Worm (Caenorhabditis elegans) whole organism, L4 larva: Measurements from ENCODE around the gene R03G8.6.

ENCODE experiments used
- F26F4.8 ChIP-seq: fragments of 200-800 bp; sonication (Bioruptor generic); conservative IDR thresholded peaks from 2 replicates; pipeline ENCODE4 v1.3.6; 2022; ENCODE audit warnings: missing genetic modification characterization, missing compliant biosample characterization
- F44E2.7 ChIP-seq: fragments of 200-800 bp; sonication (Bioruptor generic); IDR thresholded peaks from 2 replicates; pipeline ENCODE4 v2.1.2; 2022; ENCODE audit warnings: missing genetic modification characterization, missing compliant biosample characterization
- T20F7.1 ChIP-seq: fragments of 200-800 bp; sonication (Bioruptor generic); optimal IDR thresholded peaks from 2 replicates; lab custom pipeline; 2018; ENCODE audit warnings: mild to moderate bottlenecking, missing genetic modification characterization, missing compliant biosample characterization
- Y105C5A.15 ChIP-seq: fragments of 200-800 bp; sonication (Bioruptor generic); IDR thresholded peaks from 2 replicates; pipeline ENCODE4 v1.3.6; 2022; ENCODE audit warnings: missing genetic modification characterization, missing compliant biosample characterization
- Y5F2A.4 ChIP-seq: fragments of 200-800 bp; sonication (Bioruptor generic); optimal IDR thresholded peaks from 2 replicates; lab custom pipeline; 2018; ENCODE audit warnings: mild to moderate bottlenecking, missing genetic modification characterization, missing compliant biosample characterization
- ZK337.2 ChIP-seq: fragments of 200-800 bp; sonication (Bioruptor generic); IDR thresholded peaks from 2 replicates; pipeline ENCODE4 v1.3.6; 2022; ENCODE audit warnings: missing genetic modification reagents, missing genetic modification characterization, missing compliant biosample characterization
- aly-2 ChIP-seq: sonication (generic microtip); optimal IDR thresholded peaks from 2 replicates; lab custom pipeline; 2018; ENCODE audit warnings: missing biosample characterization, missing genetic modification characterization
- ama-1 ChIP-seq: fragments of 150-350 bp; optimal IDR thresholded peaks from 2 replicates; lab custom pipeline; 2014; ENCODE audit warnings: inconsistent platforms, mixed read lengths
- arid-1 ChIP-seq: fragments of 200-800 bp; sonication (Bioruptor generic); conservative IDR thresholded peaks from 2 replicates; pipeline ENCODE4 v1.3.6; 2022; ENCODE audit warnings: missing genetic modification reagents, missing genetic modification characterization, missing compliant biosample characterization
- attf-4 ChIP-seq: sonication (generic microtip); optimal IDR thresholded peaks from 3 replicates; lab custom pipeline; 2017; ENCODE audit warnings: missing biosample characterization, missing genetic modification characterization
- ceh-32 ChIP-seq: sonication (generic microtip); optimal IDR thresholded peaks from 2 replicates; lab custom pipeline; 2016; ENCODE audit warnings: mild to moderate bottlenecking, missing genetic modification characterization, missing compliant biosample characterization; ENCODE audit not compliant: poor library complexity
- ceh-44 ChIP-seq: fragments of 200-800 bp; sonication (Bioruptor generic); IDR thresholded peaks from 2 replicates; pipeline ENCODE4 v1.3.6; 2022; ENCODE audit warnings: missing genetic modification reagents, missing genetic modification characterization, missing compliant biosample characterization
- ces-1 ChIP-seq: fragments of 150-350 bp; sonication (generic microtip); optimal IDR thresholded peaks from 4 replicates; lab custom pipeline; 2014; ENCODE audit warnings: missing biosample characterization, missing genetic modification reagents, missing genetic modification characterization
- ctbp-1 ChIP-seq: fragments of 200-800 bp; sonication (Bioruptor generic); IDR thresholded peaks from 2 replicates; pipeline ENCODE4 v1.3.6; 2022; ENCODE audit warnings: missing genetic modification reagents, missing genetic modification characterization, missing compliant biosample characterization
- daf-8 ChIP-seq: fragments of 200-800 bp; sonication (Bioruptor generic); IDR thresholded peaks from 2 replicates; pipeline ENCODE4 v1.3.6; 2022; ENCODE audit warnings: missing genetic modification characterization, missing compliant biosample characterization
- dmd-8 ChIP-seq: fragments of 200-800 bp; sonication (Bioruptor generic); IDR thresholded peaks from 2 replicates; pipeline ENCODE4 v1.3.6; 2022; ENCODE audit warnings: missing genetic modification characterization, missing compliant biosample characterization
- duxl-1 ChIP-seq: sonication (generic microtip); optimal IDR thresholded peaks from 2 replicates; lab custom pipeline; 2016; ENCODE audit warnings: mild to moderate bottlenecking, missing genetic modification characterization, moderate library complexity, missing compliant biosample characterization; ENCODE audit not compliant: poor library complexity
- dve-1 ChIP-seq: sonication (generic microtip); optimal IDR thresholded peaks from 2 replicates; lab custom pipeline; 2017; ENCODE audit warnings: antibody characterized with exemption, mild to moderate bottlenecking, missing genetic modification characterization, missing compliant biosample characterization; ENCODE audit not compliant: insufficient read depth
- egl-43 ChIP-seq: fragments of 200-800 bp; sonication (Bioruptor generic); IDR thresholded peaks from 2 replicates; pipeline ENCODE4 v1.3.6; 2022; ENCODE audit warnings: missing genetic modification reagents, missing genetic modification characterization, missing compliant biosample characterization
- fkh-10 ChIP-seq: fragments of 150-350 bp; optimal IDR thresholded peaks from 2 replicates; lab custom pipeline; 2014; ENCODE audit warnings: missing biosample characterization, missing genetic modification reagents, missing genetic modification characterization
- gei-8 ChIP-seq: fragments of 200-800 bp; sonication (Bioruptor generic); optimal IDR thresholded peaks from 2 replicates; lab custom pipeline; 2018; ENCODE audit warnings: mild to moderate bottlenecking, missing genetic modification characterization, missing compliant biosample characterization
- hlh-11 ChIP-seq: fragments of 200-800 bp; sonication (Bioruptor generic); optimal IDR thresholded peaks from 2 replicates; lab custom pipeline; 2018; ENCODE audit warnings: mild to moderate bottlenecking, missing genetic modification characterization, missing compliant biosample characterization
- lin-1 ChIP-seq: fragments of 200-800 bp; sonication (Bioruptor generic); IDR thresholded peaks from 2 replicates; pipeline ENCODE4 v1.3.6; 2022; ENCODE audit warnings: missing genetic modification reagents, missing genetic modification characterization, missing compliant biosample characterization
- lin-15B ChIP-seq: fragments of 150-350 bp; sonication (generic microtip); optimal IDR thresholded peaks from 3 replicates; lab custom pipeline; 2014; ENCODE audit warnings: missing biosample characterization, missing genetic modification characterization
- lin-29 ChIP-seq: fragments of 200-800 bp; sonication (Bioruptor generic); IDR thresholded peaks from 2 replicates; pipeline ENCODE4 v1.3.6; 2022; ENCODE audit warnings: missing genetic modification reagents, missing genetic modification characterization, missing compliant biosample characterization
- lin-38 ChIP-seq: fragments of 200-800 bp; sonication (Bioruptor generic); IDR thresholded peaks from 2 replicates; pipeline ENCODE4 v1.3.6; 2022; ENCODE audit warnings: missing genetic modification reagents, missing genetic modification characterization, missing compliant biosample characterization
- lin-39 ChIP-seq: fragments of 150-350 bp; optimal IDR thresholded peaks from 2 replicates; lab custom pipeline; 2014; ENCODE audit warnings: missing biosample characterization, missing genetic modification reagents, missing genetic modification characterization
- lir-3 ChIP-seq: sonication (generic microtip); optimal IDR thresholded peaks from 2 replicates; lab custom pipeline; 2016; ENCODE audit warnings: mild to moderate bottlenecking, missing genetic modification characterization, missing compliant biosample characterization
- madf-9 ChIP-seq: fragments of 200-800 bp; sonication (Bioruptor generic); conservative IDR thresholded peaks from 2 replicates; pipeline ENCODE4 v1.3.6; 2022; ENCODE audit warnings: missing genetic modification reagents, missing genetic modification characterization, missing compliant biosample characterization
- mdl-1 ChIP-seq, 2 experiments: fragments of 150-350 bp in 1 of 2; sonication (generic microtip) in 1 of 2; optimal IDR thresholded peaks; 2 replicates each; lab custom pipeline; 2014 to 2017; ENCODE audit warnings: missing biosample characterization in 2 of 2, missing genetic modification characterization in 2 of 2
- mdt-29 ChIP-seq: fragments of 200-800 bp; sonication (Bioruptor generic); IDR thresholded peaks from 2 replicates; pipeline ENCODE4 v1.3.6; 2022; ENCODE audit warnings: missing genetic modification reagents, missing genetic modification characterization, missing compliant biosample characterization
- mes-2 ChIP-seq: sonication (generic microtip); optimal IDR thresholded peaks from 2 replicates; lab custom pipeline; 2016; ENCODE audit warnings: missing genotype, mild to moderate bottlenecking, missing genetic modification characterization, missing compliant biosample characterization; ENCODE audit not compliant: poor library complexity, severe bottlenecking
- mxl-3 ChIP-seq: fragments of 200-800 bp; sonication (Bioruptor generic); optimal IDR thresholded peaks from 2 replicates; lab custom pipeline; 2018; ENCODE audit warnings: mild to moderate bottlenecking, missing genetic modification characterization, missing compliant biosample characterization
- nhr-102 ChIP-seq: sonication (generic microtip); optimal IDR thresholded peaks from 2 replicates; lab custom pipeline; 2016; ENCODE audit warnings: mild to moderate bottlenecking, missing genetic modification characterization, moderate library complexity, missing compliant biosample characterization
- nhr-11 ChIP-seq: fragments of 150-350 bp; optimal IDR thresholded peaks from 2 replicates; lab custom pipeline; 2014; ENCODE audit warnings: missing biosample characterization, missing genetic modification characterization
- nhr-237 ChIP-seq: sonication (generic microtip); optimal IDR thresholded peaks from 2 replicates; lab custom pipeline; 2017; ENCODE audit warnings: missing biosample characterization, missing genetic modification characterization
- nhr-76 ChIP-seq: fragments of 150-350 bp; optimal IDR thresholded peaks from 2 replicates; lab custom pipeline; 2014; ENCODE audit warnings: missing biosample characterization, missing genetic modification characterization
- pha-4 ChIP-seq, 2 experiments: fragments of 150-350 bp in 1 of 2; fragments of 200-800 bp in 1 of 2; sonication (Bioruptor generic) in 1 of 2; IDR thresholded peaks in 1 of 2; optimal IDR thresholded peaks in 1 of 2; 2 replicates each; pipeline versions ENCODE4 v1.3.6 to Lab custom; 2014 to 2022; ENCODE audit warnings: missing genetic modification characterization in 2 of 2, missing genetic modification reagents in 2 of 2, missing biosample characterization in 1 of 2, missing compliant biosample characterization in 1 of 2
- php-3 ChIP-seq: fragments of 200-800 bp; sonication (Bioruptor generic); IDR thresholded peaks from 2 replicates; pipeline ENCODE4 v1.3.6; 2022; ENCODE audit warnings: missing genetic modification reagents, missing genetic modification characterization, missing compliant biosample characterization
- rbr-2 ChIP-seq: sonication (generic microtip); optimal IDR thresholded peaks from 2 replicates; lab custom pipeline; 2016; ENCODE audit warnings: missing genotype, missing genetic modification characterization, missing compliant biosample characterization
- saeg-2 ChIP-seq: fragments of 200-800 bp; sonication (Bioruptor generic); IDR thresholded peaks from 2 replicates; pipeline ENCODE4 v1.3.6; 2022; ENCODE audit warnings: missing genetic modification reagents, missing genetic modification characterization, missing compliant biosample characterization
- sdz-12 ChIP-seq: fragments of 200-800 bp; sonication (Bioruptor generic); optimal IDR thresholded peaks from 2 replicates; lab custom pipeline; 2018; ENCODE audit warnings: mild to moderate bottlenecking, missing genetic modification characterization, missing compliant biosample characterization
- zfp-3 ChIP-seq: fragments of 200-800 bp; sonication (Bioruptor generic); conservative IDR thresholded peaks from 2 replicates; pipeline ENCODE4 v1.3.6; 2022; ENCODE audit warnings: missing genetic modification reagents, missing genetic modification characterization, missing compliant biosample characterization
- zip-11 ChIP-seq: fragments of 200-800 bp; sonication (Bioruptor generic); IDR thresholded peaks from 2 replicates; pipeline ENCODE4 v1.3.6; 2022; ENCODE audit warnings: missing genetic modification characterization, missing compliant biosample characterization

R03G8.6 gene

ce11 chrX:13143762-13144732 is 43.7 kb upstream of the R03G8.6 start (continued):
- TF ChIP-seq nhr-11 (peak; percentile 87), F26F4.8 (GFP tag; lab: Robert Waterston, UW) (no peak), mxl-3 (peak; percentile 91), dve-1 (tag; lab: Kevin White, UChicago) (peak; percentile 66), lin-29 (no peak), ZK337.2 (no peak), sdz-12 (GFP tag; lab: Kevin White, UChicago) (no peak), Y5F2A.4 (no peak), dmd-8 (GFP tag; lab: Robert Waterston, UW) (0 out of 2 replicates have a peak, but pooled peaks have one; percentile 41), T20F7.1 (GFP tag; lab: Kevin White, UChicago) (peak; percentile 6), gei-8 (GFP tag; lab: Kevin White, UChicago) (no peak), pha-4 (GFP tag; IDR thresholded peaks at IDR 0.05; lab: Robert Waterston, UW) (peak; percentile 84; the same call in 1 of the 2 replicates), pha-4 (tag; optimal IDR thresholded peaks at IDR 0.05; lab: Kevin White, UChicago) (peak; percentile 17), nhr-237 (no peak), ceh-32 (tag; lab: Kevin White, UChicago) (peak; percentile 3), fkh-10 (peak; percentile 47), lin-38 (GFP tag; lab: Robert Waterston, UW) (no peak), lin-39 (tag; lab: Kevin White, UChicago) (no peak), ceh-44 (GFP tag; lab: Robert Waterston, UW) (no peak), lir-3 (tag; lab: Kevin White, UChicago) (no peak), aly-2 (no peak), F44E2.7 (GFP tag; lab: Robert Waterston, UW) (no peak), saeg-2 (GFP tag; lab: Robert Waterston, UW) (0 out of 2 replicates have a peak, but pooled peaks have one; percentile 18), egl-43 (peak; percentile 79; the same call in 1 of the 2 replicates), zip-11 (GFP tag; lab: Robert Waterston, UW) (no peak), attf-4 (tag; lab: Kevin White, UChicago) (no peak), ama-1 (lab: Kevin White, UChicago) (peak; percentile 67), duxl-1 (peak; percentile 26)

DNA sequence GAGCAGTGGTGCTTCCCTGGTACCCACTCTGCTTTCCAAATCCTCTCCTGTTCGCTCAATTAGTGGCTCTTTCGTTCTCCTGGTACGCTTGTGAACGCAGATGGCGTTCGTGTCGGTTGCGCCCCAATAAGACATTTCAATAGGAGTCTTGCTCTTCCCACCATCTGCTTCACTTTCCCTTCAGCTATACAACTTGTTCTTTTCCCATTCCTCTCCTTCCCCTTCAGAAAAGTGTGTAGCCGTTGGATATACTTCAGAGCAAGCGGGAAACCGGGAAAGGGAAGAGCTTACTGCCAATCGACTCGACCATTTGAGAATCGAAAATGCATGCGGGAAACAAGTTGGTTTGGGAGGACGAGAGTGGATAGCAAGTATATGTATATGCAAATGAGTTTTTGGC is 42.9 kb upstream of the R03G8.6 start:
- TF ChIP-seq F44E2.7 (GFP tag; lab: Robert Waterston, UW) (no peak), mes-2 (tag; lab: Kevin White, UChicago) (no peak), mxl-3 (no peak), rbr-2 (tag; lab: Kevin White, UChicago) (peak; percentile 43), nhr-102 (tag; lab: Kevin White, UChicago) (peak; percentile 6), dmd-8 (GFP tag; lab: Robert Waterston, UW) (no peak), ces-1 (GFP tag; lab: Kevin White, UChicago) (no peak), madf-9 (no peak)

DNA sequence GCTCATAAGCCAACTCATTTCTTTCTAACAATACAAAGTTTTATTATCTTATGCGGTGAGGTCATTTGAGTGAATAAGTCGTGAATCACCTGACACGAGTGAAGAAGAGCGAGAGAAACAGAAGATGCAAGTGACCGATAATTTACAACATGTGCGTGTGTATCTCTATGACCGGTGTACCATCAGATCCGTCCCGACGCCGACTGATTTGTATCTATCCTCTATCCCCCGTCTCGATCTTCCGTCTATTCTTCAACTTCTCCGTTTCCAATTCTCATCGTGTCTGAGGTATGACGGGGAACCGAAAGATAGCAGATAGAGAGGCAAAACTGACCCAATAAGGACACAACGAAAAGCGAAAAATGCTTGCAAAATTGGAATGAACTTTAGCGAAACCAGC is 41.1 kb upstream of the R03G8.6 start, which contains the start of gene F09A5.3:
F09A5.3 (plus strand) TSS at position 162 of the 400 bp plus-strand sequence.
- TF ChIP-seq mdt-29 (GFP tag; lab: Robert Waterston, UW) = no peak
- TF ChIP-seq nhr-11 = peak; percentile 6
- peak; percentile 66 for TF ChIP-seq hlh-11 (tag; lab: Kevin White, UChicago)
- no peak for TF ChIP-seq daf-8 (GFP tag; lab: Robert Waterston, UW)
- TF ChIP-seq lin-15B (tag; lab: Kevin White, UChicago) = no peak
- no peak for TF ChIP-seq Y105C5A.15 (GFP tag; lab: Robert Waterston, UW)
- TF ChIP-seq ctbp-1 (GFP tag; lab: Robert Waterston, UW) = no peak
- TF ChIP-seq mes-2 (tag; lab: Kevin White, UChicago) = peak; percentile 17
- peak in 1 of 2 experiments; percentile 56 for TF ChIP-seq mdl-1 (tag; optimal IDR thresholded peaks at IDR 0.05; lab: Kevin White, UChicago)
- TF ChIP-seq dve-1 (tag; lab: Kevin White, UChicago) = peak; percentile 14
- TF ChIP-seq lir-3 (tag; lab: Kevin White, UChicago) = no peak
- TF ChIP-seq zfp-3 (GFP tag; lab: Robert Waterston, UW) = no peak
- TF ChIP-seq lin-1 (GFP tag; lab: Robert Waterston, UW) = no peak
- TF ChIP-seq arid-1 (GFP tag; lab: Robert Waterston, UW) = 0 out of 2 replicates have a peak, but pooled peaks have one; percentile 19
- TF ChIP-seq nhr-76 = no peak
- TF ChIP-seq php-3 (GFP tag; lab: Robert Waterston, UW) = peak; percentile 53; the same call in 1 of the 2 replicates
